Fruit fly (Drosophila melanogaster): ENCODE measurements around the gene CG11878.

DNA sequence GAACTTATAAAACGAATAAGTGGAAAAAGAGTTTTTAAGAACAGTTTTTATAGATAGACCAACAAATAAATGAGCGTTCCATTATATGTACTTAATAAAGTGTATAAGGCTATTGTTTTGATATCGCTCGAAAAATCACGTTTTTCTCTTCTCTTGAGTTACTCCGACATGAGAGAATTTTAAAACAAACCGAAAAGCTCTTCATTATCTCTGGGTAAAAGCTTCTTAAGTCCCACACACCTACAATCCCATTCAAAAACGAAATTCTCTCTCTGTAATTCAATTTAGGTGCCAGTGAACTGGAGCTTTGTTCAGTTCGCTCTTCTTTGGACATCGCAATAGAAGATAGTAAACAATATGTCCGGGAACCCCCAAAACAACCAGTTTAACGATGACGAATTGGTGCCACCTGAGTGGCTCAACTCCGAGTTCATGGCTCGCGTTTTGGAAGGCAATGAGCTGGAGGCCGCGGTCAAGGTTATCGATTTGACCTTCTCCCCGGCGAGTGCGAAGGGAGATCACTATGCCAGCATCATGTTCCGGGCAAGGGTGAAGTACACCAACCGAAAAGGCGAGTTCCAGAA lies 30.3 kb downstream of the CG11878 start, which contains the start of gene CG31436:
- TF ChIP-seq Myc (optimal IDR thresholded peaks at IDR 0.05) (no peak), h (optimal IDR thresholded peaks at IDR 0.05) (no peak), psq (optimal IDR thresholded peaks at IDR 0.05) (no peak)

Data from Kc167 (cell line).